Fruit fly (Drosophila melanogaster) whole organism, embryonic: ENCODE data around the gene CG18744.
A peak's percentile ranks its signal among the peaks of the same experiment; 100 is the strongest.

Experiments
- Ada2b ChIP-seq: fragments of 200-800 bp; sonication (Bioruptor generic); IDR thresholded peaks from 2 replicates; pipeline ENCODE4 v1.3.6; 2022; ENCODE audit warnings: missing biosample characterization, missing genetic modification characterization
- Asciz ChIP-seq: fragments of 200-800 bp; sonication (Bioruptor generic); optimal IDR thresholded peaks from 2 replicates; lab custom pipeline; 2017; ENCODE audit warnings: missing biosample characterization, mild to moderate bottlenecking, missing genetic modification characterization, missing genetic modification reagents
- Bdp1 ChIP-seq: fragments of 200-800 bp; sonication (Bioruptor generic); optimal IDR thresholded peaks from 3 replicates; lab custom pipeline; 2016; ENCODE audit warnings: missing biosample characterization, missing genetic modification characterization
- CG1024 ChIP-seq: fragments of 200-800 bp; sonication (Bioruptor generic); IDR thresholded peaks from 2 replicates; pipeline ENCODE4 v1.3.6; 2022; ENCODE audit warnings: missing biosample characterization, missing genetic modification characterization
- CG11696 ChIP-seq: fragments of 200-800 bp; sonication (Bioruptor generic); IDR thresholded peaks from 2 replicates; pipeline ENCODE4 v1.3.6; 2022; ENCODE audit warnings: missing biosample characterization, missing genetic modification characterization
- CG12219 ChIP-seq: fragments of 200-800 bp; sonication (Bioruptor generic); optimal IDR thresholded peaks from 3 replicates; lab custom pipeline; 2018; ENCODE audit warnings: missing biosample characterization, mild to moderate bottlenecking, missing genetic modification characterization
- CG12236 ChIP-seq: fragments of 200-800 bp; sonication (Bioruptor generic); optimal IDR thresholded peaks from 2 replicates; lab custom pipeline; 2016; ENCODE audit warnings: missing biosample characterization, missing genetic modification characterization
- CG12299 ChIP-seq: fragments of 200-800 bp; sonication (Bioruptor generic); optimal IDR thresholded peaks from 2 replicates; lab custom pipeline; 2018; ENCODE audit warnings: missing biosample characterization, mild to moderate bottlenecking, missing genetic modification characterization
- CG13424 ChIP-seq: fragments of 200-800 bp; sonication (Bioruptor generic); optimal IDR thresholded peaks from 2 replicates; lab custom pipeline; 2019; ENCODE audit warnings: missing biosample characterization, mild to moderate bottlenecking, missing genetic modification characterization, moderate library complexity
- CG15073 ChIP-seq: fragments of 200-800 bp; sonication (Bioruptor generic); optimal IDR thresholded peaks from 2 replicates; lab custom pipeline; 2016; ENCODE audit warnings: missing biosample characterization, missing genetic modification characterization
- CG1602 ChIP-seq: fragments of 200-800 bp; sonication (Bioruptor generic); optimal IDR thresholded peaks from 3 replicates; lab custom pipeline; 2016; ENCODE audit warnings: missing biosample characterization, missing genetic modification characterization
- CG17328 ChIP-seq: fragments of 200-800 bp; sonication (Bioruptor generic); IDR thresholded peaks from 2 replicates; pipeline ENCODE4 v1.3.6; 2022; ENCODE audit warnings: missing biosample characterization, missing genetic modification characterization
- CG17802 ChIP-seq: fragments of 200-800 bp; sonication (Bioruptor generic); optimal IDR thresholded peaks from 2 replicates; lab custom pipeline; 2018; ENCODE audit warnings: missing biosample characterization, mild to moderate bottlenecking, missing genetic modification characterization, moderate library complexity
- CG18764 ChIP-seq: fragments of 200-800 bp; sonication (Bioruptor generic); optimal IDR thresholded peaks from 3 replicates; lab custom pipeline; 2016; ENCODE audit warnings: missing biosample characterization, missing genetic modification characterization
- CG2120 ChIP-seq: fragments of 200-800 bp; sonication (Bioruptor generic); optimal IDR thresholded peaks from 3 replicates; lab custom pipeline; 2016; ENCODE audit warnings: missing biosample characterization, missing genetic modification characterization
- CG2129 ChIP-seq: fragments of 200-800 bp; sonication (Bioruptor generic); IDR thresholded peaks from 2 replicates; pipeline ENCODE4 v1.3.6; 2022; ENCODE audit warnings: missing biosample characterization, missing genetic modification characterization; ENCODE audit not compliant: partially characterized antibody
- CG2199 ChIP-seq: fragments of 200-800 bp; sonication (Bioruptor generic); IDR thresholded peaks from 3 replicates; pipeline ENCODE4 v1.3.6; 2022; ENCODE audit warnings: missing biosample characterization, missing genetic modification characterization
- CG33557 ChIP-seq: fragments of 200-800 bp; sonication (Bioruptor generic); optimal IDR thresholded peaks from 2 replicates; lab custom pipeline; 2019; ENCODE audit warnings: missing biosample characterization, mild to moderate bottlenecking, missing genetic modification characterization, moderate library complexity
- CG34376 ChIP-seq: fragments of 200-800 bp; sonication (Bioruptor generic); optimal IDR thresholded peaks from 2 replicates; lab custom pipeline; 2018; ENCODE audit warnings: missing biosample characterization, mild to moderate bottlenecking, missing genetic modification characterization
- CG42726 ChIP-seq: fragments of 200-800 bp; sonication (Bioruptor generic); IDR thresholded peaks from 2 replicates; pipeline ENCODE4 v1.3.6; 2022; ENCODE audit warnings: missing biosample characterization, missing genetic modification characterization; ENCODE audit not compliant: partially characterized antibody
- CG4617 ChIP-seq: fragments of 200-800 bp; sonication (Bioruptor generic); optimal IDR thresholded peaks from 3 replicates; lab custom pipeline; 2016; ENCODE audit warnings: missing biosample characterization, missing genetic modification characterization, borderline replicate concordance
- CG6254 ChIP-seq: fragments of 200-800 bp; sonication (Bioruptor generic); optimal IDR thresholded peaks from 3 replicates; lab custom pipeline; 2017; ENCODE audit warnings: mild to moderate bottlenecking, missing biosample characterization, missing genetic modification reagents, missing genetic modification characterization
- CG6272 ChIP-seq: fragments of 200-800 bp; sonication (Bioruptor generic); IDR thresholded peaks from 2 replicates; pipeline ENCODE4 v1.3.6; 2022; ENCODE audit warnings: missing biosample characterization, missing genetic modification characterization
- CG6854 ChIP-seq: fragments of 200-800 bp; sonication (Bioruptor generic); optimal IDR thresholded peaks from 3 replicates; lab custom pipeline; 2017; ENCODE audit warnings: missing biosample characterization, mild to moderate bottlenecking, missing genetic modification characterization
- CG7271 ChIP-seq: fragments of 200-800 bp; sonication (Bioruptor generic); optimal IDR thresholded peaks from 2 replicates; lab custom pipeline; 2018; ENCODE audit warnings: missing biosample characterization, mild to moderate bottlenecking, missing genetic modification characterization, moderate library complexity
- CG7839 ChIP-seq: fragments of 200-800 bp; sonication (Bioruptor generic); optimal IDR thresholded peaks from 3 replicates; lab custom pipeline; 2018; ENCODE audit warnings: missing biosample characterization, mild to moderate bottlenecking, missing genetic modification characterization, moderate library complexity
- CG8290 ChIP-seq, 3 experiments: fragments of 200-800 bp; sonication (Bioruptor generic); optimal IDR thresholded peaks; 2 replicates each; lab custom pipeline; 2016 to 2019; ENCODE audit warnings: missing biosample characterization in 3 of 3, missing genetic modification characterization in 3 of 3, mild to moderate bottlenecking in 2 of 3, moderate library complexity in 1 of 3
- CG8359 ChIP-seq: fragments of 200-800 bp; sonication (Bioruptor generic); optimal IDR thresholded peaks from 2 replicates; lab custom pipeline; 2017; ENCODE audit warnings: missing biosample characterization, mild to moderate bottlenecking, missing genetic modification characterization, borderline replicate concordance
- CG9437 ChIP-seq: fragments of 200-800 bp; sonication (Bioruptor generic); optimal IDR thresholded peaks from 2 replicates; lab custom pipeline; 2018; ENCODE audit warnings: missing biosample characterization, mild to moderate bottlenecking, missing genetic modification characterization
- CG9817 ChIP-seq: fragments of 200-800 bp; sonication (Bioruptor generic); optimal IDR thresholded peaks from 2 replicates; lab custom pipeline; 2018; ENCODE audit warnings: missing biosample characterization, mild to moderate bottlenecking, missing genetic modification characterization, moderate library complexity
- CTCF ChIP-seq: fragments of 200-800 bp; sonication (Bioruptor generic); optimal IDR thresholded peaks from 2 replicates; lab custom pipeline; 2017; ENCODE audit warnings: missing biosample characterization, mild to moderate bottlenecking, missing genetic modification characterization, moderate library complexity
- CoRest ChIP-seq: fragments of 200-800 bp; sonication (Bioruptor generic); optimal IDR thresholded peaks from 3 replicates; lab custom pipeline; 2018; ENCODE audit warnings: missing biosample characterization, mild to moderate bottlenecking, missing genetic modification characterization, moderate library complexity
- Hr51 ChIP-seq, 2 experiments: fragments of 200-800 bp; sonication (Bioruptor generic); optimal IDR thresholded peaks; 2 replicates in 1 of 2; 3 replicates in 1 of 2; lab custom pipeline; 2016 to 2018; ENCODE audit warnings: missing biosample characterization in 2 of 2, missing genetic modification characterization in 2 of 2, mild to moderate bottlenecking in 1 of 2, moderate library complexity in 1 of 2
- Mes4 ChIP-seq: fragments of 200-800 bp; sonication (Bioruptor generic); optimal IDR thresholded peaks from 2 replicates; lab custom pipeline; 2016; ENCODE audit warnings: missing biosample characterization, missing genetic modification characterization
- Oli ChIP-seq: fragments of 200-800 bp; sonication (Bioruptor generic); optimal IDR thresholded peaks from 2 replicates; lab custom pipeline; 2018; ENCODE audit warnings: missing biosample characterization, mild to moderate bottlenecking, missing genetic modification characterization, moderate library complexity
- PHDP ChIP-seq: fragments of 200-800 bp; sonication (Bioruptor generic); optimal IDR thresholded peaks from 3 replicates; lab custom pipeline; 2018; ENCODE audit warnings: missing biosample characterization, mild to moderate bottlenecking, missing genetic modification characterization, moderate library complexity
- Sox100B ChIP-seq: fragments of 200-800 bp; sonication (Bioruptor generic); optimal IDR thresholded peaks from 3 replicates; lab custom pipeline; 2018; ENCODE audit warnings: missing biosample characterization, mild to moderate bottlenecking, missing genetic modification characterization
- amos ChIP-seq: fragments of 200-800 bp; sonication (Bioruptor generic); IDR thresholded peaks from 2 replicates; pipeline ENCODE4 v1.3.6; 2022; ENCODE audit warnings: missing biosample characterization, missing genetic modification characterization; ENCODE audit not compliant: partially characterized antibody
- ap ChIP-seq: fragments of 200-800 bp; sonication (Bioruptor generic); IDR thresholded peaks from 2 replicates; pipeline ENCODE4 v1.3.6; 2022; ENCODE audit warnings: missing biosample characterization, missing genetic modification characterization
- btn ChIP-seq: fragments of 200-800 bp; sonication (Bioruptor generic); optimal IDR thresholded peaks from 2 replicates; lab custom pipeline; 2016; ENCODE audit warnings: missing biosample characterization, missing genetic modification characterization
- chinmo ChIP-seq: fragments of 200-800 bp; sonication (Bioruptor generic); IDR thresholded peaks from 4 replicates; pipeline ENCODE4 v1.3.6; 2022; ENCODE audit warnings: missing biosample characterization, missing genetic modification characterization; ENCODE audit not compliant: partially characterized antibody
- exex ChIP-seq: fragments of 200-800 bp; sonication (Bioruptor generic); optimal IDR thresholded peaks from 4 replicates; lab custom pipeline; 2018; ENCODE audit warnings: missing biosample characterization, mild to moderate bottlenecking, missing genetic modification characterization, moderate library complexity
- fd102C ChIP-seq: fragments of 200-800 bp; sonication (Bioruptor generic); optimal IDR thresholded peaks from 2 replicates; lab custom pipeline; 2018; ENCODE audit warnings: missing biosample characterization, mild to moderate bottlenecking, missing genetic modification characterization, moderate library complexity
- fd96Cb ChIP-seq: fragments of 200-800 bp; sonication (Bioruptor generic); optimal IDR thresholded peaks from 2 replicates; lab custom pipeline; 2018; ENCODE audit warnings: missing biosample characterization, mild to moderate bottlenecking, missing genetic modification characterization, moderate library complexity
- fru ChIP-seq: fragments of >200 bp; optimal IDR thresholded peaks from 2 replicates; lab custom pipeline; 2017
- lov ChIP-seq, 2 experiments: fragments of 200-800 bp in 1 of 2; fragments of >200 bp in 1 of 2; sonication (Bioruptor generic) in 1 of 2; IDR thresholded peaks in 1 of 2; optimal IDR thresholded peaks in 1 of 2; 2 replicates in 1 of 2; 3 replicates in 1 of 2; pipeline versions ENCODE4 v1.3.6 to Lab custom; 2017 to 2022; ENCODE audit warnings: missing biosample characterization in 1 of 2, missing genetic modification characterization in 1 of 2
- p53 ChIP-seq: fragments of 200-800 bp; sonication (Bioruptor generic); optimal IDR thresholded peaks from 2 replicates; lab custom pipeline; 2016; ENCODE audit warnings: missing biosample characterization, missing genetic modification characterization
- sens ChIP-seq: fragments of 200-800 bp; sonication (Bioruptor generic); peaks from one replicate; lab custom pipeline; 2016; ENCODE audit warnings: missing biosample characterization, missing genetic modification characterization
- wek ChIP-seq: fragments of 200-800 bp; sonication (Bioruptor generic); optimal IDR thresholded peaks from 3 replicates; lab custom pipeline; 2018; ENCODE audit warnings: missing biosample characterization, mild to moderate bottlenecking, missing genetic modification characterization, moderate library complexity
- zen2 ChIP-seq: fragments of 200-800 bp; sonication (Bioruptor generic); IDR thresholded peaks from 3 replicates; pipeline ENCODE4 v1.3.6; 2022; ENCODE audit warnings: missing biosample characterization, missing genetic modification characterization; ENCODE audit not compliant: partially characterized antibody

Gene CG18744

dm6 chr3R:7779620-7780019 lies 19.0 kb downstream of the CG18744 start (continued):
- TF ChIP-seq Mes4 (GFP tag; lab: Kevin White, UChicago) (no peak), CTCF (GFP tag; lab: Kevin White, UChicago) (peak; percentile 74), CG9437 (GFP tag; lab: Kevin White, UChicago) (peak; percentile 78), Ada2b (GFP tag; lab: Robert Waterston, UW) (no peak), chinmo (0 out of 4 replicates have a peak, but pooled peaks have one; percentile 38), CG8359 (GFP tag; lab: Kevin White, UChicago) (peak; percentile 30), CG12219 (peak; percentile 45), fd102C (GFP tag; lab: Kevin White, UChicago) (peak; percentile 20), ap (GFP tag; lab: Robert Waterston, UW) (no peak), fru (lab: Kevin White, UChicago) (no peak), zen2 (GFP tag; lab: Robert Waterston, UW) (peak; percentile 16; the same call in 1 of the 3 replicates), exex (no peak), wek (GFP tag; lab: Kevin White, UChicago) (peak; percentile 84), CG6854 (GFP tag; lab: Kevin White, UChicago) (peak; percentile 29), CG11696 (0 out of 2 replicates have a peak, but pooled peaks have one; percentile 8), CG15073 (GFP tag; lab: Kevin White, UChicago) (no peak), fd96Cb (peak; percentile 13), CG34376 (no peak), CG7839 (peak; percentile 31), CG6254 (peak; percentile 43), btn (peak; percentile 25), CG2199 (0 out of 3 replicates have a peak, but pooled peaks have one; percentile 24), sens (GFP tag; lab: Kevin White, UChicago) (peak; percentile 59), Hr51 (GFP tag; optimal IDR thresholded peaks at IDR 0.05; lab: Kevin White, UChicago) (peak in 1 of 2 experiments; percentile 38), CG33557 (GFP tag; lab: Kevin White, UChicago) (peak; percentile 39), CG7271 (peak; percentile 81), Asciz (GFP tag; lab: Kevin White, UChicago) (peak; percentile 57), CG8290 (GFP tag; optimal IDR thresholded peaks at IDR 0.05; lab: Kevin White, UChicago) (no peak), CG8290 (tag; optimal IDR thresholded peaks at IDR 0.05; lab: Kevin White, UChicago) (peak in 1 of 2 experiments; percentile 18), CG1024 (GFP tag; lab: Robert Waterston, UW) (no peak), Sox100B (GFP tag; lab: Kevin White, UChicago) (peak; percentile 37), CG17328 (GFP tag; lab: Robert Waterston, UW) (peak; percentile 58; the same call in 1 of the 2 replicates), CG13424 (tag; lab: Kevin White, UChicago) (peak; percentile 47), Oli (tag; lab: Kevin White, UChicago) (peak; percentile 42), CG17802 (tag; lab: Kevin White, UChicago) (peak; percentile 39), p53 (GFP tag; lab: Kevin White, UChicago) (no peak), lov (optimal IDR thresholded peaks at IDR 0.05; lab: Kevin White, UChicago) (no peak), lov (GFP tag; IDR thresholded peaks at IDR 0.05; lab: Robert Waterston, UW) (peak; percentile 78; the same call in 2 of the 3 replicates)

dm6 chr3R:7771656-7772055 lies 26.9 kb downstream of the CG18744 start, which contains the start of gene CG11286:
CG11286 (minus strand) TSS chr3R:7771756.
- TF ChIP-seq amos (no peak), CG4617 (GFP tag; lab: Kevin White, UChicago) (no peak), CG12219 (no peak), CG12236 (GFP tag; lab: Kevin White, UChicago) (no peak), CG42726 (GFP tag; lab: Robert Waterston, UW) (no peak), CG1024 (GFP tag; lab: Robert Waterston, UW) (no peak), PHDP (tag; lab: Kevin White, UChicago) (no peak), CG1602 (GFP tag; lab: Kevin White, UChicago) (no peak), CG6272 (GFP tag; lab: Robert Waterston, UW) (no peak), CG12299 (tag; lab: Kevin White, UChicago) (no peak), CG9817 (no peak), CG2129 (no peak), sens (GFP tag; lab: Kevin White, UChicago) (no peak), CG18764 (GFP tag; lab: Kevin White, UChicago) (no peak), Bdp1 (GFP tag; lab: Kevin White, UChicago) (no peak), CG2120 (GFP tag; lab: Kevin White, UChicago) (no peak), CoRest (no peak)
